Worm (Caenorhabditis elegans): ENCODE data around the gene lim-4.

Gene lim-4

ce11 chrX:3823869-3824268 is 49.5 kb downstream of the lim-4 start:
- TF ChIP-seq mes-2 (tag; optimal IDR thresholded peaks at IDR 0.05; ENCODE audit: poor library complexity, severe bottlenecking) (no peak), nhr-28 (tag; optimal IDR thresholded peaks at IDR 0.05) (peak; percentile 89), daf-12 (tag; optimal IDR thresholded peaks at IDR 0.05) (no peak), nhr-25 (tag; optimal IDR thresholded peaks at IDR 0.05; ENCODE audit: borderline replicate concordance, insufficient read depth) (no peak), spr-3 (GFP tag; optimal IDR thresholded peaks at IDR 0.05) (no peak), aly-2 (tag; optimal IDR thresholded peaks at IDR 0.05) (no peak), madf-5 (GFP tag; IDR thresholded peaks at IDR 0.05) (no peak), Y105C5A.15 (GFP tag; IDR thresholded peaks at IDR 0.05) (no peak), nhr-10 (tag; optimal IDR thresholded peaks at IDR 0.05) (peak; percentile 36), zfp-2 (tag; optimal IDR thresholded peaks at IDR 0.05) (no peak), gei-8 (GFP tag; optimal IDR thresholded peaks at IDR 0.05) (peak; percentile 90), hlh-30 (tag; optimal IDR thresholded peaks at IDR 0.05; ENCODE audit: insufficient read depth) (peak; percentile 9), unc-39 (tag; optimal IDR thresholded peaks at IDR 0.05) (no peak), nhr-41 (GFP tag; IDR thresholded peaks at IDR 0.05) (no peak), snpc-4 (tag; optimal IDR thresholded peaks at IDR 0.05) (no peak), lin-1 (GFP tag; IDR thresholded peaks at IDR 0.05) (peak; percentile 83), jun-1 (tag; optimal IDR thresholded peaks at IDR 0.05) (no peak), lin-13 (GFP tag; optimal IDR thresholded peaks at IDR 0.05) (no peak), madf-9 (GFP tag; conservative IDR thresholded peaks at IDR 0.05) (no peak), nhr-77 (tag; optimal IDR thresholded peaks at IDR 0.05) (peak; percentile 81), daf-16 (GFP tag; optimal IDR thresholded peaks at IDR 0.05) (peak in 1 of 2 experiments; percentile 78), daf-16 (tag; optimal IDR thresholded peaks at IDR 0.05) (peak; percentile 99), pha-4 (GFP tag; IDR thresholded peaks at IDR 0.05) (no peak), pha-4 (tag; optimal IDR thresholded peaks at IDR 0.05) (no peak), mdl-1 (tag; optimal IDR thresholded peaks at IDR 0.05) (peak in 1 of 2 experiments; percentile 36), F44E2.7 (GFP tag; IDR thresholded peaks at IDR 0.05) (no peak), mdt-29 (GFP tag; IDR thresholded peaks at IDR 0.05) (no peak), nhr-237 (tag; optimal IDR thresholded peaks at IDR 0.05) (no peak), ceh-44 (GFP tag; IDR thresholded peaks at IDR 0.05) (no peak), dmd-6 (GFP tag; IDR thresholded peaks at IDR 0.05) (peak; percentile 98), F10B5.3 (tag; optimal IDR thresholded peaks at IDR 0.05) (no peak), hmg-1.1 (GFP tag; IDR thresholded peaks at IDR 0.05) (no peak), Y48G9A.11 (GFP tag; IDR thresholded peaks at IDR 0.05) (no peak), rbr-2 (tag; optimal IDR thresholded peaks at IDR 0.05) (no peak), dmd-9 (GFP tag; IDR thresholded peaks at IDR 0.05) (no peak), vab-7 (GFP tag; IDR thresholded peaks at IDR 0.05) (no peak), lin-38 (GFP tag; IDR thresholded peaks at IDR 0.05) (no peak), ceh-28 (tag; optimal IDR thresholded peaks at IDR 0.05) (no peak), R02D3.7 (tag; optimal IDR thresholded peaks at IDR 0.05) (no peak), nhr-11 (tag; optimal IDR thresholded peaks at IDR 0.05) (no peak), nhr-102 (tag; optimal IDR thresholded peaks at IDR 0.05) (peak; percentile 81), set-16 (GFP tag; IDR thresholded peaks at IDR 0.05) (no peak), ceh-20 (GFP tag; IDR thresholded peaks at IDR 0.05) (no peak), lin-15B (tag; optimal IDR thresholded peaks at IDR 0.05) (no peak), daf-8 (GFP tag; IDR thresholded peaks at IDR 0.05) (no peak), nhr-111 (GFP tag; optimal IDR thresholded peaks at IDR 0.05) (no peak), F26F4.8 (GFP tag; conservative IDR thresholded peaks at IDR 0.05) (no peak), lin-39 (tag; optimal IDR thresholded peaks at IDR 0.05) (no peak), dmd-8 (GFP tag; IDR thresholded peaks at IDR 0.05) (no peak), Y75B8A.6 (GFP tag; IDR thresholded peaks at IDR 0.05) (no peak), hif-1 (tag; optimal IDR thresholded peaks at IDR 0.05) (no peak), zip-11 (GFP tag; IDR thresholded peaks at IDR 0.05) (no peak), ztf-11 (tag; optimal IDR thresholded peaks at IDR 0.05) (no peak)
